Fruit fly (Drosophila melanogaster): ENCODE results near the gene Atg101.
A peak's percentile ranks its signal among the peaks of the same experiment; 100 is the strongest.

Atg101 gene

dm6 chrX:18832371-18832852, 40.9 kb downstream of the Atg101 start, which contains the start of gene Pvf1:
TSS of gene Pvf1 (plus strand) at chrX:18832682.
- TF ChIP-seq D19A (tag; optimal IDR thresholded peaks at IDR 0.05) (peak; percentile 67), ab (GFP tag; optimal IDR thresholded peaks at IDR 0.05) (no peak), otp (GFP tag; IDR thresholded peaks at IDR 0.05) (no peak), gce (GFP tag; IDR thresholded peaks at IDR 0.05) (no peak), CG34376 (GFP tag; optimal IDR thresholded peaks at IDR 0.05) (peak; percentile 34), Hmr (GFP tag; optimal IDR thresholded peaks at IDR 0.05) (no peak), Eip74EF (GFP tag; optimal IDR thresholded peaks at IDR 0.05) (no peak), nau (GFP tag; optimal IDR thresholded peaks at IDR 0.05) (no peak), jumu (GFP tag; optimal IDR thresholded peaks at IDR 0.05) (no peak), kni (GFP tag; optimal IDR thresholded peaks at IDR 0.05) (peak; percentile 25), Mes4 (GFP tag; optimal IDR thresholded peaks at IDR 0.05) (no peak), Oli (tag; optimal IDR thresholded peaks at IDR 0.05) (no peak), gt (GFP tag; IDR thresholded peaks at IDR 0.05) (no peak), CG8924 (tag; optimal IDR thresholded peaks at IDR 0.05) (no peak), CG31224 (GFP tag; IDR thresholded peaks at IDR 0.05) (no peak), sens-2 (GFP tag; IDR thresholded peaks at IDR 0.05) (no peak), CG14050 (GFP tag; IDR thresholded peaks at IDR 0.05) (peak; percentile 70; the same call in 2 of the 3 replicates), HmgZ (tag; optimal IDR thresholded peaks at IDR 0.05) (peak; percentile 25), gcm2 (GFP tag; optimal IDR thresholded peaks at IDR 0.05) (no peak), ham (GFP tag; IDR thresholded peaks at IDR 0.05) (no peak), bbx (GFP tag; IDR thresholded peaks at IDR 0.05; ENCODE audit: partially characterized antibody) (peak; percentile 37; the same call in 1 of the 2 replicates), CG30403 (GFP tag; optimal IDR thresholded peaks at IDR 0.05) (no peak), Jarid2 (GFP tag; optimal IDR thresholded peaks at IDR 0.05) (peak; percentile 80), MBD-R2 (GFP tag; IDR thresholded peaks at IDR 0.05) (no peak), tna (GFP tag; IDR thresholded peaks at IDR 0.05; ENCODE audit: partially characterized antibody) (0 out of 2 replicates have a peak, but pooled peaks have one; percentile 19), Fer1 (GFP tag; optimal IDR thresholded peaks at IDR 0.05) (peak; percentile 31), Dbx (GFP tag; IDR thresholded peaks at IDR 0.05) (peak; percentile 12; the same call in 1 of the 3 replicates), CG15269 (tag; optimal IDR thresholded peaks at IDR 0.05) (peak; percentile 36), CG8290 (GFP tag; optimal IDR thresholded peaks at IDR 0.05) (no peak), CG8290 (tag; optimal IDR thresholded peaks at IDR 0.05) (no peak), chm (GFP tag; IDR thresholded peaks at IDR 0.05) (peak; percentile 44; the same call in 1 of the 2 replicates), CG3995 (GFP tag; optimal IDR thresholded peaks at IDR 0.05) (peak; percentile 85), stc (GFP tag; IDR thresholded peaks at IDR 0.05) (no peak), Hr78 (GFP tag; optimal IDR thresholded peaks at IDR 0.05) (no peak), shn (GFP tag; optimal IDR thresholded peaks at IDR 0.05) (no peak), D19B (GFP tag; optimal IDR thresholded peaks at IDR 0.05) (peak; percentile 92), chinmo (GFP tag; IDR thresholded peaks at IDR 0.05; ENCODE audit: partially characterized antibody) (peak; percentile 68; the same call in 1 of the 4 replicates), H15 (GFP tag; IDR thresholded peaks at IDR 0.05) (no peak), kay (GFP tag; optimal IDR thresholded peaks at IDR 0.05) (no peak), CG4854 (GFP tag; optimal IDR thresholded peaks at IDR 0.05) (no peak), CG17612 (GFP tag; IDR thresholded peaks at IDR 0.05) (no peak), fd64A (GFP tag; optimal IDR thresholded peaks at IDR 0.05) (no peak), CG11247 (GFP tag; IDR thresholded peaks at IDR 0.05) (no peak), Sox102F (GFP tag; optimal IDR thresholded peaks at IDR 0.05) (no peak), yki (optimal IDR thresholded peaks at IDR 0.05) (peak; percentile 35), CG8765 (GFP tag; IDR thresholded peaks at IDR 0.05) (no peak), ERR (GFP tag; optimal IDR thresholded peaks at IDR 0.05) (no peak), ato (GFP tag; IDR thresholded peaks at IDR 0.05; ENCODE audit: partially characterized antibody) (no peak), Nf-YA (GFP tag; IDR thresholded peaks at IDR 0.05) (no peak), CG32532 (GFP tag; IDR thresholded peaks at IDR 0.05) (peak; percentile 55; the same call in 1 of the 2 replicates), pnt (GFP tag; optimal IDR thresholded peaks at IDR 0.05) (no peak), CG4360 (GFP tag; IDR thresholded peaks at IDR 0.05) (no peak)
